Worm (Caenorhabditis elegans) whole organism, L4/young adult: ENCODE results near the gene F58A6.1.

Source experiments
- W03F9.2 ChIP-seq: fragments of 150-350 bp; optimal IDR thresholded peaks from 2 replicates; lab custom pipeline; 2014; ENCODE audit warnings: missing biosample characterization, missing genetic modification characterization
- dao-5 ChIP-seq: sonication (generic microtip); optimal IDR thresholded peaks from 2 replicates; lab custom pipeline; 2016; ENCODE audit warnings: missing genotype, missing genetic modification characterization, moderate library complexity, missing compliant biosample characterization
- him-1 ChIP-seq: sonication (generic microtip); optimal IDR thresholded peaks from 2 replicates; lab custom pipeline; 2016; ENCODE audit warnings: missing genotype, missing genetic modification reagents, missing genetic modification characterization, missing compliant biosample characterization

F58A6.1 gene

ce11 chrII:5187934-5188333 is 45.2 kb downstream of the F58A6.1 start:
- TF ChIP-seq W03F9.2 (tag; lab: Kevin White, UChicago) (no peak), dao-5 (tag; lab: Kevin White, UChicago) (no peak), him-1 (tag; lab: Kevin White, UChicago) (no peak)

- TF ChIP-seq him-1 (tag; lab: Kevin White, UChicago) = no peak
- no peak for TF ChIP-seq W03F9.2 (tag; lab: Kevin White, UChicago)
- no peak for TF ChIP-seq dao-5 (tag; lab: Kevin White, UChicago)
Measured at ce11 chrII:5191766-5192165, 49.0 kb downstream of the F58A6.1 start.
